Worm (Caenorhabditis elegans): ENCODE results near the gene K07H8.8.

ce11 chrIV:8262671-8263070 is 5.5 kb downstream of the K07H8.8 start:
- TF ChIP-seq snpc-4 (GFP tag; optimal IDR thresholded peaks at IDR 0.05), result no peak
- no peak for TF ChIP-seq snpc-4 (tag; optimal IDR thresholded peaks at IDR 0.05)
- no peak for TF ChIP-seq nhr-27 (tag; optimal IDR thresholded peaks at IDR 0.05)
- no peak for TF ChIP-seq pha-4 (tag; optimal IDR thresholded peaks at IDR 0.05)
- no peak for TF ChIP-seq efl-1 (GFP tag; optimal IDR thresholded peaks at IDR 0.05)
- TF ChIP-seq nhr-80 (tag; optimal IDR thresholded peaks at IDR 0.05), result no peak
- no peak for TF ChIP-seq ztf-22 (GFP tag; optimal IDR thresholded peaks at IDR 0.05)
- TF ChIP-seq B0035.1 (tag; optimal IDR thresholded peaks at IDR 0.05), result no peak
- no peak for TF ChIP-seq ccch-3 (GFP tag; optimal IDR thresholded peaks at IDR 0.05)
- no peak for TF ChIP-seq ets-4 (GFP tag; optimal IDR thresholded peaks at IDR 0.05)
- TF ChIP-seq zfh-2 (GFP tag; conservative IDR thresholded peaks at IDR 0.05), result no peak
- no peak for TF ChIP-seq F55B11.4 (tag; optimal IDR thresholded peaks at IDR 0.05; ENCODE audit: borderline replicate concordance, insufficient read depth)
- no peak for TF ChIP-seq dpl-1 (GFP tag; optimal IDR thresholded peaks at IDR 0.05)
- no peak for TF ChIP-seq ztf-26 (tag; optimal IDR thresholded peaks at IDR 0.05)
- no peak for TF ChIP-seq mes-4 (tag; optimal IDR thresholded peaks at IDR 0.05)
